Worm (Caenorhabditis elegans) whole organism, L1 larva: ENCODE data around the gene coa-4.
"Not testable (repeated sequence)": the region's sequence is repeated elsewhere in the genome, so short reads cannot be mapped to it uniquely, and the experiment has no call there.

Source experiments
- C16A3.4 ChIP-seq: fragments of 150-350 bp; optimal IDR thresholded peaks from 2 replicates; lab custom pipeline; 2014; ENCODE audit warnings: missing biosample characterization, missing genetic modification characterization
- ceh-90 ChIP-seq: sonication (generic microtip); optimal IDR thresholded peaks from 2 replicates; lab custom pipeline; 2016; ENCODE audit warnings: missing genetic modification characterization, missing compliant biosample characterization
- dpl-1 ChIP-seq, 3 experiments: fragments of 150-350 bp in 2 of 3; sonication (generic microtip) in 1 of 3; optimal IDR thresholded peaks; 2 replicates each; lab custom pipeline; 2014 to 2017; ENCODE audit warnings: missing biosample characterization in 3 of 3, missing genetic modification characterization in 3 of 3, missing genetic modification reagents in 3 of 3
- elt-2 ChIP-seq: sonication (generic microtip); optimal IDR thresholded peaks from 2 replicates; lab custom pipeline; 2016; ENCODE audit warnings: missing genetic modification characterization, mild to moderate bottlenecking, inconsistent platforms, missing compliant biosample characterization, missing genetic modification reagents
- nhr-11 ChIP-seq: fragments of 150-350 bp; optimal IDR thresholded peaks from 2 replicates; lab custom pipeline; 2014; ENCODE audit warnings: missing biosample characterization, missing genetic modification characterization
- nhr-77 ChIP-seq: fragments of 150-350 bp; optimal IDR thresholded peaks from 2 replicates; lab custom pipeline; 2014; ENCODE audit warnings: missing biosample characterization, missing genetic modification characterization
- snu-23 ChIP-seq: sonication (generic microtip); optimal IDR thresholded peaks from 2 replicates; lab custom pipeline; 2016; ENCODE audit warnings: missing genetic modification characterization, missing compliant biosample characterization
- sup-37 ChIP-seq: fragments of 200-800 bp; sonication (Bioruptor generic); optimal IDR thresholded peaks from 2 replicates; lab custom pipeline; 2018; ENCODE audit warnings: mild to moderate bottlenecking, missing genetic modification characterization, missing compliant biosample characterization
- unc-62 ChIP-seq: fragments of 150-350 bp; optimal IDR thresholded peaks from 2 replicates; lab custom pipeline; 2014; ENCODE audit warnings: missing biosample characterization, missing genetic modification reagents, missing genetic modification characterization

- not testable (repeated sequence) for TF ChIP-seq sup-37 (GFP tag; lab: Kevin White, UChicago); C16A3.4; unc-62 (GFP tag; lab: Kevin White, UChicago); elt-2; nhr-77; snu-23 (GFP tag; lab: Kevin White, UChicago); dpl-1 (GFP tag; optimal IDR thresholded peaks at IDR 0.05; lab: Kevin White, UChicago); nhr-11 (tag; lab: Kevin White, UChicago); ceh-90
Measured at ce11 chrIV:9286305-9286704, 49.1 kb downstream of the coa-4 start, which contains the start of gene nhr-267.
